Fruit fly (Drosophila melanogaster) whole organism, embryonic: ENCODE data around the gene CG9166.

Experiments used
- Asciz ChIP-seq: fragments of 200-800 bp; sonication (Bioruptor generic); optimal IDR thresholded peaks from 2 replicates; lab custom pipeline; 2017; ENCODE audit warnings: missing biosample characterization, mild to moderate bottlenecking, missing genetic modification characterization, missing genetic modification reagents
- Awh ChIP-seq: fragments of 200-800 bp; sonication (Bioruptor generic); IDR thresholded peaks from 2 replicates; pipeline ENCODE4, ENCODE4 v1.3.6; 2022; ENCODE audit warnings: missing biosample characterization, missing genetic modification characterization
- CG10366 ChIP-seq: fragments of 200-800 bp; sonication (Bioruptor generic); IDR thresholded peaks from 2 replicates; pipeline ENCODE4 v1.3.6; 2022; ENCODE audit warnings: missing biosample characterization, missing genetic modification characterization
- CG10462 ChIP-seq: fragments of 200-800 bp; sonication (Bioruptor generic); optimal IDR thresholded peaks from 2 replicates; lab custom pipeline; 2016; ENCODE audit warnings: missing biosample characterization, missing genetic modification characterization
- CG11093 ChIP-seq: fragments of 200-800 bp; sonication (Bioruptor generic); IDR thresholded peaks from 3 replicates; pipeline ENCODE4 v1.3.6; 2022; ENCODE audit warnings: missing biosample characterization, missing genetic modification characterization
- CG12744 ChIP-seq: fragments of 200-800 bp; sonication (Bioruptor generic); optimal IDR thresholded peaks from 2 replicates; lab custom pipeline; 2016; ENCODE audit warnings: missing biosample characterization, missing genetic modification characterization
- CG14441 ChIP-seq: fragments of 200-800 bp; sonication (Bioruptor generic); IDR thresholded peaks from 2 replicates; pipeline ENCODE4 v1.3.6; 2022; ENCODE audit warnings: missing biosample characterization, missing genetic modification characterization
- CG17328 ChIP-seq: fragments of 200-800 bp; sonication (Bioruptor generic); IDR thresholded peaks from 2 replicates; pipeline ENCODE4 v1.3.6; 2022; ENCODE audit warnings: missing biosample characterization, missing genetic modification characterization
- CG17359 ChIP-seq: fragments of 200-800 bp; sonication (Bioruptor generic); optimal IDR thresholded peaks from 3 replicates; lab custom pipeline; 2018; ENCODE audit warnings: missing biosample characterization, mild to moderate bottlenecking, missing genetic modification characterization, moderate library complexity
- CG2202 ChIP-seq: fragments of 200-800 bp; sonication (Bioruptor generic); optimal IDR thresholded peaks from 2 replicates; lab custom pipeline; 2018; ENCODE audit warnings: missing biosample characterization, mild to moderate bottlenecking, missing genetic modification characterization
- CG32767 ChIP-seq: fragments of 200-800 bp; sonication (Bioruptor generic); IDR thresholded peaks from 2 replicates; pipeline ENCODE4 v1.3.6; 2022; ENCODE audit warnings: missing biosample characterization, missing genetic modification characterization
- CG3281 ChIP-seq: fragments of 200-800 bp; sonication (Bioruptor generic); optimal IDR thresholded peaks from 3 replicates; lab custom pipeline; 2017; ENCODE audit warnings: missing biosample characterization, mild to moderate bottlenecking, missing genetic modification characterization
- CG33213 ChIP-seq: fragments of 200-800 bp; sonication (Bioruptor generic); optimal IDR thresholded peaks from 3 replicates; lab custom pipeline; 2016; ENCODE audit warnings: missing biosample characterization, missing genetic modification characterization
- CG34224 ChIP-seq: fragments of 200-800 bp; sonication (Bioruptor generic); IDR thresholded peaks from 3 replicates; pipeline ENCODE4 v1.3.6; 2022; ENCODE audit warnings: missing biosample characterization, missing genetic modification characterization; ENCODE audit not compliant: partially characterized antibody
- CG3838 ChIP-seq: fragments of 200-800 bp; sonication (Bioruptor generic); optimal IDR thresholded peaks from 3 replicates; lab custom pipeline; 2016; ENCODE audit warnings: missing biosample characterization, missing genetic modification characterization
- CG4360 ChIP-seq: fragments of 200-800 bp; sonication (Bioruptor generic); IDR thresholded peaks from 2 replicates; pipeline ENCODE4 v1.3.6; 2022; ENCODE audit warnings: missing biosample characterization, missing genetic modification characterization
- CG5245 ChIP-seq: fragments of 200-800 bp; sonication (Bioruptor generic); optimal IDR thresholded peaks from 3 replicates; lab custom pipeline; 2016; ENCODE audit warnings: missing biosample characterization, missing genetic modification characterization
- CG6175 ChIP-seq: fragments of 200-800 bp; sonication (Bioruptor generic); IDR thresholded peaks from 3 replicates; pipeline ENCODE4 v1.3.6; 2022; ENCODE audit warnings: missing biosample characterization, missing genetic modification characterization
- CG6654 ChIP-seq: fragments of 200-800 bp; sonication (Bioruptor generic); optimal IDR thresholded peaks from 2 replicates; lab custom pipeline; 2017; ENCODE audit warnings: missing biosample characterization, mild to moderate bottlenecking, missing genetic modification characterization
- CG6813 ChIP-seq: fragments of 200-800 bp; sonication (Bioruptor generic); optimal IDR thresholded peaks from 2 replicates; lab custom pipeline; 2017; ENCODE audit warnings: missing biosample characterization, missing genetic modification characterization, mild to moderate bottlenecking, moderate library complexity, missing genetic modification reagents
- CG7786 ChIP-seq: fragments of 200-800 bp; sonication (Bioruptor generic); optimal IDR thresholded peaks from 2 replicates; lab custom pipeline; 2016; ENCODE audit warnings: missing biosample characterization, missing genetic modification characterization
- Camta ChIP-seq: fragments of 200-800 bp; sonication (Bioruptor generic); optimal IDR thresholded peaks from 2 replicates; lab custom pipeline; 2016; ENCODE audit warnings: missing biosample characterization, missing genetic modification characterization
- Chrac-16 ChIP-seq: fragments of 200-800 bp; sonication (Bioruptor generic); optimal IDR thresholded peaks from 3 replicates; lab custom pipeline; 2016; ENCODE audit warnings: missing biosample characterization, missing genetic modification characterization
- Dip2 ChIP-seq: fragments of 200-800 bp; sonication (Bioruptor generic); IDR thresholded peaks from 2 replicates; pipeline ENCODE4 v1.3.6; 2022; ENCODE audit warnings: missing biosample characterization, missing genetic modification characterization
- Dp ChIP-seq: fragments of 200-800 bp; sonication (Bioruptor generic); optimal IDR thresholded peaks from 2 replicates; lab custom pipeline; 2018; ENCODE audit warnings: missing biosample characterization, mild to moderate bottlenecking, missing genetic modification characterization, moderate library complexity
- Fer2 ChIP-seq: fragments of 200-800 bp; sonication (Bioruptor generic); optimal IDR thresholded peaks from 2 replicates; lab custom pipeline; 2018; ENCODE audit warnings: missing biosample characterization, mild to moderate bottlenecking, missing genetic modification characterization, moderate library complexity
- GATAe ChIP-seq: fragments of 200-800 bp; sonication (Bioruptor generic); conservative IDR thresholded peaks from 2 replicates; pipeline ENCODE4 v1.3.6; 2022; ENCODE audit warnings: missing biosample characterization, missing genetic modification characterization
- Hr51 ChIP-seq, 2 experiments: fragments of 200-800 bp; sonication (Bioruptor generic); optimal IDR thresholded peaks; 2 replicates in 1 of 2; 3 replicates in 1 of 2; lab custom pipeline; 2016 to 2018; ENCODE audit warnings: missing biosample characterization in 2 of 2, missing genetic modification characterization in 2 of 2, mild to moderate bottlenecking in 1 of 2, moderate library complexity in 1 of 2
- Mes4 ChIP-seq: fragments of 200-800 bp; sonication (Bioruptor generic); optimal IDR thresholded peaks from 2 replicates; lab custom pipeline; 2016; ENCODE audit warnings: missing biosample characterization, missing genetic modification characterization
- NC2α ChIP-seq: fragments of 200-800 bp; sonication (Bioruptor generic); optimal IDR thresholded peaks from 2 replicates; lab custom pipeline; 2016; ENCODE audit warnings: missing biosample characterization, missing genetic modification characterization
- Pdp1 ChIP-seq, 2 experiments: fragments of 200-800 bp; sonication (Bioruptor generic); optimal IDR thresholded peaks; 3 replicates each; lab custom pipeline; 2016; ENCODE audit warnings: missing biosample characterization in 2 of 2, missing genetic modification characterization in 2 of 2, mild to moderate bottlenecking in 1 of 2, moderate library complexity in 1 of 2
- Sin3A ChIP-seq: fragments of >200 bp; optimal IDR thresholded peaks from 2 replicates; lab custom pipeline; 2018
- Sox102F ChIP-seq: fragments of 200-800 bp; sonication (Bioruptor generic); optimal IDR thresholded peaks from 2 replicates; lab custom pipeline; 2018; ENCODE audit warnings: missing biosample characterization, mild to moderate bottlenecking, missing genetic modification characterization, moderate library complexity
- Sry-δ ChIP-seq: fragments of 200-800 bp; sonication (Bioruptor generic); optimal IDR thresholded peaks from 2 replicates; lab custom pipeline; 2016; ENCODE audit warnings: missing biosample characterization, missing genetic modification characterization
- Taf1 ChIP-seq: fragments of 200-800 bp; sonication (Bioruptor generic); IDR thresholded peaks from 2 replicates; pipeline ENCODE4 v1.3.6; 2022; ENCODE audit warnings: missing biosample characterization, missing genetic modification characterization
- ab ChIP-seq: fragments of 200-800 bp; sonication (Bioruptor generic); optimal IDR thresholded peaks from 2 replicates; lab custom pipeline; 2016; ENCODE audit warnings: missing biosample characterization, missing genetic modification characterization
- bbx ChIP-seq: fragments of 200-800 bp; sonication (Bioruptor generic); IDR thresholded peaks from 2 replicates; pipeline ENCODE4 v1.3.6; 2022; ENCODE audit warnings: missing biosample characterization, missing genetic modification characterization; ENCODE audit not compliant: partially characterized antibody
- chm ChIP-seq: fragments of 200-800 bp; sonication (Bioruptor generic); IDR thresholded peaks from 2 replicates; pipeline ENCODE4 v1.3.6; 2022; ENCODE audit warnings: missing biosample characterization, missing genetic modification characterization
- dimm ChIP-seq: fragments of 200-800 bp; sonication (Bioruptor generic); IDR thresholded peaks from 2 replicates; pipeline ENCODE4 v1.3.6; 2022; ENCODE audit warnings: missing biosample characterization, missing genetic modification characterization
- fd102C ChIP-seq: fragments of 200-800 bp; sonication (Bioruptor generic); optimal IDR thresholded peaks from 2 replicates; lab custom pipeline; 2018; ENCODE audit warnings: missing biosample characterization, mild to moderate bottlenecking, missing genetic modification characterization, moderate library complexity
- ftz-f1 ChIP-seq: fragments of 200-800 bp; sonication (Bioruptor generic); optimal IDR thresholded peaks from 2 replicates; lab custom pipeline; 2016; ENCODE audit warnings: missing biosample characterization, missing genetic modification characterization
- gsb-n ChIP-seq: fragments of 200-800 bp; sonication (Bioruptor generic); optimal IDR thresholded peaks from 3 replicates; lab custom pipeline; 2018; ENCODE audit warnings: missing biosample characterization, mild to moderate bottlenecking, missing genetic modification characterization
- h ChIP-seq: fragments of >200 bp; optimal IDR thresholded peaks from 2 replicates; lab custom pipeline; 2017
- hb ChIP-seq: fragments of 200-800 bp; sonication (Bioruptor generic); IDR thresholded peaks from 3 replicates; pipeline ENCODE4 v1.3.6; 2022; ENCODE audit warnings: missing biosample characterization, missing genetic modification characterization; ENCODE audit not compliant: partially characterized antibody
- jing ChIP-seq: fragments of 200-800 bp; sonication (Bioruptor generic); optimal IDR thresholded peaks from 2 replicates; lab custom pipeline; 2018; ENCODE audit warnings: missing biosample characterization, mild to moderate bottlenecking, missing genetic modification characterization
- lola ChIP-seq, 3 experiments: fragments of >200 bp in 2 of 3; fragments of 200-800 bp in 1 of 3; sonication (Bioruptor generic) in 1 of 3; optimal IDR thresholded peaks; 2 replicates each; lab custom pipeline; 2017 to 2019; ENCODE audit warnings: missing biosample characterization in 3 of 3, missing genetic modification characterization in 3 of 3, mild to moderate bottlenecking in 1 of 3, moderate library complexity in 1 of 3
- p53 ChIP-seq: fragments of 200-800 bp; sonication (Bioruptor generic); optimal IDR thresholded peaks from 2 replicates; lab custom pipeline; 2016; ENCODE audit warnings: missing biosample characterization, missing genetic modification characterization
- pb ChIP-seq: fragments of 200-800 bp; sonication (Bioruptor generic); optimal IDR thresholded peaks from 3 replicates; lab custom pipeline; 2016; ENCODE audit warnings: missing biosample characterization, missing genetic modification characterization
- pnt ChIP-seq: fragments of 200-800 bp; sonication (Bioruptor generic); optimal IDR thresholded peaks from 3 replicates; lab custom pipeline; 2016; ENCODE audit warnings: missing biosample characterization, missing genetic modification characterization
- repo ChIP-seq: fragments of 200-800 bp; sonication (Bioruptor generic); optimal IDR thresholded peaks from 2 replicates; lab custom pipeline; 2016; ENCODE audit warnings: missing biosample characterization, missing genetic modification characterization
- tap ChIP-seq: fragments of 200-800 bp; optimal IDR thresholded peaks from 3 replicates; lab custom pipeline; 2019; ENCODE audit warnings: missing biosample characterization, mild to moderate bottlenecking, missing genetic modification characterization, moderate library complexity
- ttk ChIP-seq: fragments of 200-800 bp; sonication (Bioruptor generic); IDR thresholded peaks from 2 replicates; pipeline ENCODE4 v2.1.2; 2022; ENCODE audit warnings: missing biosample characterization, missing genetic modification characterization

The CG9166 gene

DNA sequence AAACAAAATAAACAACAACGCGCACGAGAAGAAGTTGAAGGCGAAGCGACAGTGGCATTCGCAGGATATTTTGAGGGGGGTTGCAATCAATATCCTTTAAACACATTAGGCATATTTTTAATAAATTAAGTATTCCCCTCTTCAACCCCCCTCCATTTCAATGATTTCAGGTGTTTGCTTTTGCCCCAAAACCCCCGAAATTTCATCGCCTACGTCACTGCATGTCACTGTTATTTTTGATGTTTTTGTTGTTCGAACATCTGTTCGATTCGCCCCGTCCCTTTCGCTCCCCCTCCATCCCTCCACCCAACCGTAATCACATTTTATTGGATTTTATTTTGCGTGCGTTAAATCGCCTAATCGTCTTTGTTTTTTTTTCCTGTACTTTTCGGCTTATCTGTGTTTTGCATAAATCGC lies 17.3 kb downstream of the CG9166 start (continued):
- TF ChIP-seq dimm (GFP tag; lab: Robert Waterston, UW) = no peak
- peak; percentile 55 for TF ChIP-seq GATAe (GFP tag; lab: Robert Waterston, UW)
- TF ChIP-seq ttk (GFP tag; lab: Robert Waterston, UW) = peak; percentile 68
- TF ChIP-seq CG3281 (GFP tag; lab: Kevin White, UChicago) = peak; percentile 70
- TF ChIP-seq lola (GFP tag; optimal IDR thresholded peaks at IDR 0.05; lab: Kevin White, UChicago) = peak in 1 of 3 experiments; percentile 79
- peak; percentile 56 for TF ChIP-seq repo (GFP tag; lab: Kevin White, UChicago)
- peak; percentile 66 for TF ChIP-seq CG7786 (GFP tag; lab: Kevin White, UChicago)
- peak; percentile 65 for TF ChIP-seq Mes4 (GFP tag; lab: Kevin White, UChicago)
- TF ChIP-seq CG6175 (GFP tag; lab: Robert Waterston, UW) = peak; percentile 60; the same call in 1 of the 3 replicates
- peak; percentile 60 for TF ChIP-seq jing
- peak; percentile 90 for TF ChIP-seq CG17328
- peak; percentile 36 for TF ChIP-seq Sry-δ (GFP tag; lab: Kevin White, UChicago)
- peak; percentile 57 for TF ChIP-seq Fer2 (tag; lab: Kevin White, UChicago)
- no peak for TF ChIP-seq Sin3A (lab: Kevin White, UChicago)
- no peak for TF ChIP-seq p53 (GFP tag; lab: Kevin White, UChicago)
- TF ChIP-seq Dip2 (GFP tag; lab: Robert Waterston, UW) = no peak
- TF ChIP-seq Awh (GFP tag; lab: Robert Waterston, UW) = peak; percentile 87
- TF ChIP-seq CG6813 (GFP tag; lab: Kevin White, UChicago) = peak; percentile 75
- peak; percentile 36 for TF ChIP-seq CG33213 (GFP tag; lab: Kevin White, UChicago)
- TF ChIP-seq CG11093 = peak; percentile 79
- TF ChIP-seq chm (GFP tag; lab: Robert Waterston, UW) = peak; percentile 91
- peak; percentile 77 for TF ChIP-seq pnt
- peak; percentile 69 for TF ChIP-seq Taf1 (GFP tag; lab: Robert Waterston, UW)
- TF ChIP-seq bbx (GFP tag; lab: Robert Waterston, UW) = no peak
- no peak for TF ChIP-seq CG34224 (GFP tag; lab: Robert Waterston, UW)
- peak; percentile 75 for TF ChIP-seq Camta (GFP tag; lab: Kevin White, UChicago)
- TF ChIP-seq NC2α = peak; percentile 15
- peak; percentile 68 for TF ChIP-seq tap
- peak; percentile 87 for TF ChIP-seq CG10366 (GFP tag; lab: Robert Waterston, UW)
- TF ChIP-seq CG5245 (GFP tag; lab: Kevin White, UChicago) = peak; percentile 40
- no peak for TF ChIP-seq h (lab: Kevin White, UChicago)
- no peak for TF ChIP-seq CG3838 (GFP tag; lab: Kevin White, UChicago)
- TF ChIP-seq fd102C (GFP tag; lab: Kevin White, UChicago) = peak; percentile 71
- peak; percentile 45 for TF ChIP-seq gsb-n (tag; lab: Kevin White, UChicago)
- peak; percentile 57 for TF ChIP-seq pb (GFP tag; lab: Kevin White, UChicago)
- TF ChIP-seq Pdp1 (GFP tag; optimal IDR thresholded peaks at IDR 0.05; lab: Kevin White, UChicago) = peak; percentile 74 to 76
- peak; percentile 46 for TF ChIP-seq CG12744 (GFP tag; lab: Kevin White, UChicago)
- no peak for TF ChIP-seq Dp (GFP tag; lab: Kevin White, UChicago)
- peak; percentile 71 for TF ChIP-seq CG32767 (GFP tag; lab: Robert Waterston, UW)
- TF ChIP-seq hb (GFP tag; lab: Robert Waterston, UW) = no peak
- peak; percentile 68 for TF ChIP-seq CG10462 (GFP tag; lab: Kevin White, UChicago)
- TF ChIP-seq Hr51 (GFP tag; optimal IDR thresholded peaks at IDR 0.05; lab: Kevin White, UChicago) = peak; percentile 73 to 75
- peak; percentile 86 for TF ChIP-seq Chrac-16 (GFP tag; lab: Kevin White, UChicago)
- peak; percentile 33 for TF ChIP-seq Asciz (GFP tag; lab: Kevin White, UChicago)
- peak; percentile 64 for TF ChIP-seq CG17359 (tag; lab: Kevin White, UChicago)
- peak; percentile 22 for TF ChIP-seq ftz-f1 (GFP tag; lab: Kevin White, UChicago)
- peak; percentile 88 for TF ChIP-seq CG14441
- peak; percentile 88 for TF ChIP-seq CG4360 (GFP tag; lab: Robert Waterston, UW)
- peak; percentile 27 for TF ChIP-seq CG6654 (GFP tag; lab: Kevin White, UChicago)
- peak; percentile 73 for TF ChIP-seq Sox102F (GFP tag; lab: Kevin White, UChicago)
- TF ChIP-seq CG2202 = peak; percentile 60
- peak; percentile 62 for TF ChIP-seq ab
